Fruit fly (Drosophila melanogaster): ENCODE data around the gene CG14605.

The CG14605 gene

DNA sequence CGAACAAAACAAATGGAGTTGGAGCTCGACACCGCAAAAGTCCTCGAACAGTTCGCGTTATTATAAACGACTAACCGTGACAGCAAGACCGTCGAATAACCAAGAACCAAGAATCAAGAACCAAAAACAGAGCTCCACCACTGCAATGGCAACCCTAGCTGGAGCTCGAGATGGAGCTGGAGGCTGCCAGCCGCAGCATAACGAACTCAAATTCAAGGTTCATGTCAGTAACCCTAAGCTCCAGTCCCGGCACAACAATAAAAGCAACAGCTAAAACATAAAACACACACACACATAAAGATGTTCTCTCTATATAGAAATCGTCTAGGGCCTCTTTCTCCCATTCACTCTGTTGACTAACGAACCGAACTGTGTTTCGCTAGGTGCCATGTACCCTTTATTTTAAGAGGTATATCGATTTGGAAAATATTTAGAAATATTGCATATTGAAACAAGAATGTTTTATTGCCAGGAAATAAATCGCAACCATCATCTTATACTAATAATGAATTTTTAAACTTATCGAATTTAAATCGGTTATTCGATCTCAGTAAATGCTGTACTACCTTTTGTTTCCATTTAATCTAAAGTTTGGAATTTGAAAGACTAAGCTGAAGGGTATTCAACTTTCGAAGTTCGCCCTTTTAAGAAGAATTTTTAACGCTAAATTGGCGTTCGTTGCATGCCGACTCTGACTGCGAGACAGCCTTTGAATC, 48.0 kb downstream of the CG14605 start (continued):
- TF ChIP-seq Usf (GFP tag; optimal IDR thresholded peaks at IDR 0.05) (no peak), rib (GFP tag; IDR thresholded peaks at IDR 0.05) (no peak), CG4707 (GFP tag; optimal IDR thresholded peaks at IDR 0.05) (no peak), CG6683 (GFP tag; optimal IDR thresholded peaks at IDR 0.05) (no peak), CG10267 (tag; optimal IDR thresholded peaks at IDR 0.05) (peak; percentile 39), CG15011 (GFP tag; optimal IDR thresholded peaks at IDR 0.05) (no peak), bcd (GFP tag; optimal IDR thresholded peaks at IDR 0.05) (no peak), CG18011 (GFP tag; optimal IDR thresholded peaks at IDR 0.05) (no peak), crp (GFP tag; optimal IDR thresholded peaks at IDR 0.05) (no peak), sc (optimal IDR thresholded peaks at IDR 0.05) (no peak), sc (GFP tag; optimal IDR thresholded peaks at IDR 0.05) (no peak), dpn (GFP tag; optimal IDR thresholded peaks at IDR 0.05) (no peak), CG4617 (GFP tag; optimal IDR thresholded peaks at IDR 0.05; ENCODE audit: borderline replicate concordance) (no peak), CG1792 (GFP tag; optimal IDR thresholded peaks at IDR 0.05) (no peak), Bdp1 (GFP tag; optimal IDR thresholded peaks at IDR 0.05) (no peak), jing (GFP tag; optimal IDR thresholded peaks at IDR 0.05) (no peak), sd (tag; optimal IDR thresholded peaks at IDR 0.05) (no peak), CG17186 (GFP tag; optimal IDR thresholded peaks at IDR 0.05) (no peak), E2f1 (GFP tag; IDR thresholded peaks at IDR 0.05) (no peak), CG43689 (GFP tag; IDR thresholded peaks at IDR 0.05) (no peak), Doc3 (GFP tag; IDR thresholded peaks at IDR 0.05; ENCODE audit: partially characterized antibody) (no peak), CG17328 (GFP tag; IDR thresholded peaks at IDR 0.05) (no peak), sisA (GFP tag; IDR thresholded peaks at IDR 0.05) (no peak), sob (GFP tag; IDR thresholded peaks at IDR 0.05) (no peak), Opbp (GFP tag; IDR thresholded peaks at IDR 0.05; ENCODE audit: partially characterized antibody) (no peak), dati (GFP tag; IDR thresholded peaks at IDR 0.05) (no peak), lola (GFP tag; optimal IDR thresholded peaks at IDR 0.05) (peak in 1 of 3 experiments; percentile 68), Deaf1 (tag; optimal IDR thresholded peaks at IDR 0.05) (no peak), Hmr (GFP tag; optimal IDR thresholded peaks at IDR 0.05) (no peak), Mad (GFP tag; optimal IDR thresholded peaks at IDR 0.05) (no peak), Dp (GFP tag; optimal IDR thresholded peaks at IDR 0.05) (no peak), corto (GFP tag; optimal IDR thresholded peaks at IDR 0.05) (no peak), Ada2b (GFP tag; IDR thresholded peaks at IDR 0.05) (no peak), CG13123 (GFP tag; optimal IDR thresholded peaks at IDR 0.05) (no peak), CG14965 (GFP tag; optimal IDR thresholded peaks at IDR 0.05; ENCODE audit: borderline replicate concordance) (no peak), CG7271 (tag; optimal IDR thresholded peaks at IDR 0.05) (no peak), CG13894 (tag; optimal IDR thresholded peaks at IDR 0.05) (no peak), chif (GFP tag; optimal IDR thresholded peaks at IDR 0.05) (peak in 1 of 2 experiments; percentile 12), CG17361 (GFP tag; IDR thresholded peaks at IDR 0.05) (no peak), tin (GFP tag; optimal IDR thresholded peaks at IDR 0.05) (peak; percentile 2), CG6765 (GFP tag; optimal IDR thresholded peaks at IDR 0.05) (no peak), otp (GFP tag; IDR thresholded peaks at IDR 0.05) (no peak), CG14014 (GFP tag; IDR thresholded peaks at IDR 0.05) (no peak), lbe (GFP tag; optimal IDR thresholded peaks at IDR 0.05) (no peak), Elba2 (GFP tag; optimal IDR thresholded peaks at IDR 0.05) (no peak), MESR4 (GFP tag; optimal IDR thresholded peaks at IDR 0.05) (no peak), row (GFP tag; IDR thresholded peaks at IDR 0.05) (peak; percentile 33; the same call in 1 of the 3 replicates), PHDP (tag; optimal IDR thresholded peaks at IDR 0.05) (no peak), CG4360 (GFP tag; IDR thresholded peaks at IDR 0.05) (no peak), twi (tag; optimal IDR thresholded peaks at IDR 0.05) (no peak)

Measured in whole organism, embryonic.